Fruit fly (Drosophila melanogaster) whole organism, adult: ENCODE measurements around the gene CG34140.

ENCODE experiments used
- CG11617 ChIP-seq: fragments of 200-800 bp; sonication (Bioruptor generic); optimal IDR thresholded peaks from 2 replicates; lab custom pipeline; 2017; ENCODE audit warnings: mild to moderate bottlenecking, missing biosample characterization, missing genetic modification reagents, missing genetic modification characterization
- CG12768 ChIP-seq: fragments of 200-800 bp; sonication (Bioruptor generic); optimal IDR thresholded peaks from 2 replicates; lab custom pipeline; 2017; ENCODE audit warnings: missing biosample characterization, missing genetic modification characterization, mild to moderate bottlenecking, moderate library complexity, missing genetic modification reagents
- CG14711 ChIP-seq: fragments of 200-800 bp; sonication (Bioruptor generic); optimal IDR thresholded peaks from 2 replicates; lab custom pipeline; 2018; ENCODE audit warnings: missing biosample characterization, mild to moderate bottlenecking, missing genetic modification characterization, moderate library complexity
- CG1620 ChIP-seq: fragments of 200-800 bp; sonication (Bioruptor generic); optimal IDR thresholded peaks from 2 replicates; lab custom pipeline; 2016; ENCODE audit warnings: missing biosample characterization, missing genetic modification characterization
- CG33017 ChIP-seq: fragments of 200-800 bp; sonication (Bioruptor generic); optimal IDR thresholded peaks from 2 replicates; lab custom pipeline; 2018; ENCODE audit warnings: missing biosample characterization, mild to moderate bottlenecking, missing genetic modification characterization, moderate library complexity
- CG5204 ChIP-seq: fragments of 200-800 bp; sonication (Bioruptor generic); optimal IDR thresholded peaks from 2 replicates; lab custom pipeline; 2016; ENCODE audit warnings: missing biosample characterization, missing genetic modification characterization
- CG7045 ChIP-seq: fragments of 200-800 bp; sonication (Bioruptor generic); optimal IDR thresholded peaks from 2 replicates; lab custom pipeline; 2017; ENCODE audit warnings: missing biosample characterization, mild to moderate bottlenecking, missing genetic modification characterization
- CG7101 ChIP-seq: fragments of 200-800 bp; sonication (Bioruptor generic); optimal IDR thresholded peaks from 2 replicates; lab custom pipeline; 2018; ENCODE audit warnings: missing biosample characterization, mild to moderate bottlenecking, missing genetic modification characterization, moderate library complexity
- Clk ChIP-seq: fragments of 200-800 bp; sonication (Bioruptor generic); optimal IDR thresholded peaks from 2 replicates; lab custom pipeline; 2017; ENCODE audit warnings: missing biosample characterization, missing genetic modification characterization
- Crg-1 ChIP-seq: fragments of 200-800 bp; sonication (Bioruptor generic); optimal IDR thresholded peaks from 2 replicates; lab custom pipeline; 2016; ENCODE audit warnings: missing biosample characterization, missing genetic modification characterization
- Hr96 ChIP-seq: fragments of 200-800 bp; sonication (Bioruptor generic); optimal IDR thresholded peaks from 2 replicates; lab custom pipeline; 2016; ENCODE audit warnings: missing biosample characterization, missing genetic modification characterization
- Mnt ChIP-seq: fragments of 200-800 bp; sonication (Bioruptor generic); optimal IDR thresholded peaks from 2 replicates; lab custom pipeline; 2016; ENCODE audit warnings: missing biosample characterization, mild to moderate bottlenecking, missing genetic modification characterization
- bab1 ChIP-seq: fragments of 200-800 bp; sonication (Bioruptor generic); optimal IDR thresholded peaks from 3 replicates; lab custom pipeline; 2019; ENCODE audit warnings: missing biosample characterization, mild to moderate bottlenecking, missing genetic modification characterization, moderate library complexity
- cic ChIP-seq: fragments of 200-800 bp; sonication (Bioruptor generic); optimal IDR thresholded peaks from 2 replicates; lab custom pipeline; 2017; ENCODE audit warnings: missing biosample characterization, mild to moderate bottlenecking, missing genetic modification characterization, moderate library complexity
- cnc ChIP-seq, 2 experiments: fragments of >200 bp; optimal IDR thresholded peaks; 2 replicates each; lab custom pipeline; 2017
- kay ChIP-seq: fragments of 200-800 bp; sonication (Bioruptor generic); peaks from one replicate; lab custom pipeline; 2016; ENCODE audit warnings: missing biosample characterization, missing genetic modification characterization, borderline replicate concordance
- ovo ChIP-seq: fragments of 200-800 bp; sonication (Bioruptor generic); optimal IDR thresholded peaks from 2 replicates; lab custom pipeline; 2016; ENCODE audit warnings: missing biosample characterization, missing genetic modification characterization
- pad ChIP-seq: fragments of 200-800 bp; sonication (Bioruptor generic); optimal IDR thresholded peaks from 3 replicates; lab custom pipeline; 2017; ENCODE audit warnings: missing biosample characterization, missing genetic modification characterization, mild to moderate bottlenecking, moderate library complexity, missing genetic modification reagents
- tj ChIP-seq: fragments of 200-800 bp; sonication (Bioruptor generic); optimal IDR thresholded peaks from 3 replicates; lab custom pipeline; 2017; ENCODE audit warnings: missing biosample characterization, mild to moderate bottlenecking, missing genetic modification characterization, moderate library complexity
- toe ChIP-seq: fragments of 200-800 bp; sonication (Bioruptor generic); optimal IDR thresholded peaks from 2 replicates; lab custom pipeline; 2016; ENCODE audit warnings: missing biosample characterization, missing genetic modification characterization

Gene CG34140

DNA sequence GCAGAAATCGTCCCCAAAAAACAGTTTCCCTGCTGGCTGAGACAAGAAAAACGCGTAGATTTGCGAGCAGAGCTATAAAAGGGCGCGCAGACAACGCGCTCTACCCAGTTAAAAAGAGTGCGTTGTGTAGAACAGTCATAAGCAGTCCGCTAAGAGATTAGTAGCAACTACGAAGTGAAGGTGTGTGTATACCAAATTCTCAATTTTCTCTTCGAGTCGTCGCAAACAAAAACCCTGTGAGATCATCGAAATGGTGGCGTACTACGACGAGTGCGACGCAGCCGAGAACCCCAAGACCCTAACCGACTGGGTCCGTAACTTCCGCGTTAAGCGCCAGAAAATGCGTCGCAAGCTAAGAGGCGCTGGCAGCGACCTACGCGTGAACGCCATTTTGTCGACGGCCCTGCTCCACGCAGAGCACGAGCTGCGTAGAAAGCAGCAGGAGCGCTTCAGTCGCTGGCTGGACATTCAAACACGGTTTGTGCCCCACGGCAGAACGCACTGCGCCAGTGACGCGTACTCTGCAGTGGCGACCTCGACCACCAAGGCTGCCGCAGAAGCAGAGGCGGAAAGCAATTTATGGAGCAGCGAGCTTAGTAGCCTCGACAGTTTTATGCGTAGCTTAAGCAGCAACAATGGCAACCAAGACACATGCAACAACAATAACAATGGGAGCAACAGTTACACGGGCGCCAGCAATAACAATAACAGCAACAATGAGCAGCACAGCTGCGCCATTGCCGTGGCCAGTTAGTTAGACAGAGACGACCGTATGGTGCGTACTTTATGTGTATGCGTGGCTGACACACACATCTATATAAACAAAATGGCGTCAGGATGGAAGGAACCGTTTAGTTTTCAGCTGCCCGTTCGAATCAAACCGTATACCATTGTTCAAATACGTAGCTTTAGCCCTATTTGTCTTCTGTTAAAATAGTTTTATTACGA lies 40.1 kb upstream of the CG34140 start:
- TF ChIP-seq Clk (GFP tag; lab: Kevin White, UChicago) (no peak), pad (no peak), CG5204 (no peak), Crg-1 (no peak), CG14711 (tag; lab: Kevin White, UChicago) (no peak), bab1 (GFP tag; lab: Kevin White, UChicago) (no peak), toe (GFP tag; lab: Kevin White, UChicago) (no peak), cnc (optimal IDR thresholded peaks at IDR 0.05; lab: Kevin White, UChicago) (no peak), kay (no peak), Hr96 (GFP tag; lab: Kevin White, UChicago) (no peak), CG7045 (GFP tag; lab: Kevin White, UChicago) (peak; percentile 6), CG12768 (GFP tag; lab: Kevin White, UChicago) (peak; percentile 12), tj (GFP tag; lab: Kevin White, UChicago) (peak; percentile 16), ovo (GFP tag; lab: Kevin White, UChicago) (peak; percentile 95), CG7101 (no peak), CG11617 (GFP tag; lab: Kevin White, UChicago) (peak; percentile 25), Mnt (GFP tag; lab: Kevin White, UChicago) (peak; percentile 44), cic (GFP tag; lab: Kevin White, UChicago) (peak; percentile 21), CG1620 (GFP tag; lab: Kevin White, UChicago) (peak; percentile 55), CG33017 (no peak)

DNA sequence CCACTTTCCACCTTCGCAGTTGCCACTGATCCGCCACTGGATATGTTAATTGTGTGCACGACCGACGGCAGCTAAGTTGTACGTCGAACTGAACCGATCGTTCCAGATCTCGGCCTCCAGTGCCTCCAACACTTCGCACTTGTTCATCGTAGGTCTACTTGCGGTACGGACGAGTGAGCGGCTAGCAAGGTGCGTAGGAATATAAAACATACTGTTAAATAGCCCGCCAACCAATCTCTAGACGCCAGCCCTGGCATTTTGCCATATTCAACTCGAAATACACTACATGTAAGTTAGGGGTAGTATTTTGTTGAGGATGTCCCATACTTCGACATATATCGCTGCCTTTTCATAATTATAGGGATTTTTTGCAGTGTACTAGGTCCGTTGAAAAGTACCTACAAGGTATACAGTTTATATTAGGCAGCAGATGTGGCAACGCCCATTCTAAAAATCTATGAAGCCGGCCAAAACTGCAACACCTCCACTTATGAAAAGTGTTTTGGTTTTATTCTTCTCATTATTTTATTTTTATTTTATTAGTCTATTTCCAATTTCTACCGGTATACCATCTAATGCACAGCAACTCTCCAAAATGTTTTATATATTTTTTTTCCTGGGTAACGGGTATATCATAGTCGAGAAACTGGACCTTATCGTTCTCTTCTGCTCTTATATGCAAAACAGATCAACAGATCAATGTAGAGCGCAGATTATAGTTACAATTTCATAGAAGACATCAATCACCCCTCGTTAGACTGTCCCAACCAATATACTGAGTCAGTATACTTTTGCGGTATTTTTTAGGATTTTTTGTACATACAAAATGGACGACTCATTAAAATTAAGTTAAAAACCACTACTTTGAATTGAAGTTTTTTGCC lies 39.0 kb upstream of the CG34140 start, which contains the start of the genes pyx and CG33229:
TSS of gene pyx (minus strand) at position 51 of the 884 bp plus-strand sequence.
TSS of gene CG33229 (plus strand) at position 834 of the 884 bp plus-strand sequence.
- TF ChIP-seq Mnt (GFP tag; lab: Kevin White, UChicago) (peak; percentile 52), CG5204 (no peak), CG1620 (GFP tag; lab: Kevin White, UChicago) (peak; percentile 75), pad (peak; percentile 64), tj (GFP tag; lab: Kevin White, UChicago) (peak; percentile 58), CG7045 (GFP tag; lab: Kevin White, UChicago) (peak; percentile 80), ovo (GFP tag; lab: Kevin White, UChicago) (peak; percentile 79), CG14711 (tag; lab: Kevin White, UChicago) (peak; percentile 18), CG12768 (GFP tag; lab: Kevin White, UChicago) (peak; percentile 86), CG33017 (peak; percentile 63), kay (no peak), bab1 (GFP tag; lab: Kevin White, UChicago) (peak; percentile 72), toe (GFP tag; lab: Kevin White, UChicago) (peak; percentile 91), Crg-1 (peak; percentile 73), Hr96 (GFP tag; lab: Kevin White, UChicago) (peak; percentile 84), cnc (optimal IDR thresholded peaks at IDR 0.05; lab: Kevin White, UChicago) (no peak), CG11617 (GFP tag; lab: Kevin White, UChicago) (peak; percentile 79), cic (GFP tag; lab: Kevin White, UChicago) (no peak), CG7101 (peak; percentile 74), Clk (GFP tag; lab: Kevin White, UChicago) (peak; percentile 40)

DNA sequence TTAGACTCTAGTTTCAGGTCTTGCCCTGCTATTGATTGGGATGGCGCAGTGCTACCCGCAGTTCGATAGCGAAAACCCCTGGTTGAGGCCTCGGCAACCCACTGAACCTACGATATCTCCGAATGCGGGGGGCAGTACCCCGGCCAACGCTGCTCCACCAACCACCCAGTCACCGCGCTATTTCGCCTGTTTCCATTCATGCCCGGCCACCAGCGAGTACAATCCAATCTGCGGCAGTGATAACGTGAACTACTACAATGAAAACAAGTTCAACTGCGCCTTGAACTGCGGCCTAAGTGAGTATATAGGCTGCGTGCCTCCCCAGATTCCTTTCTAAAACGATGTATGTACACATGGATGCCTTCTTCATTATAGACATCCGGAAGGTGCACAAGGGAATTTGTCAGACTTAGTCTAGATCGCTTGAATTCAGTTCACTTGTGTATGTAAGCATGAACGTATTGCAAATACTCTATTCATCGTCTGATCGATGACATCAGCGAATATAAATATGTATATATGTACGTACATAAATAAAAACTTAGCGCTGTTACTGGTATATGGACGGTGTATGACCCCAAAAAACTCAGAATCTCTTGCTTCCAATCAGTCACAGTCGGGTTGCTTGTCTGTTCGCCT lies 33.4 kb upstream of the CG34140 start, which contains the start of gene CG13877:
TSS of gene CG13877 (plus strand) at position 589 of the 639 bp plus-strand sequence.
- TF ChIP-seq cic (GFP tag; lab: Kevin White, UChicago), result peak; percentile 88
- no peak for TF ChIP-seq toe (GFP tag; lab: Kevin White, UChicago)
- no peak for TF ChIP-seq Mnt (GFP tag; lab: Kevin White, UChicago)
- TF ChIP-seq Crg-1, result no peak
- TF ChIP-seq CG12768 (GFP tag; lab: Kevin White, UChicago), result no peak
- no peak for TF ChIP-seq Clk (GFP tag; lab: Kevin White, UChicago)
- TF ChIP-seq bab1 (GFP tag; lab: Kevin White, UChicago), result no peak
- TF ChIP-seq CG7045 (GFP tag; lab: Kevin White, UChicago), result no peak

DNA sequence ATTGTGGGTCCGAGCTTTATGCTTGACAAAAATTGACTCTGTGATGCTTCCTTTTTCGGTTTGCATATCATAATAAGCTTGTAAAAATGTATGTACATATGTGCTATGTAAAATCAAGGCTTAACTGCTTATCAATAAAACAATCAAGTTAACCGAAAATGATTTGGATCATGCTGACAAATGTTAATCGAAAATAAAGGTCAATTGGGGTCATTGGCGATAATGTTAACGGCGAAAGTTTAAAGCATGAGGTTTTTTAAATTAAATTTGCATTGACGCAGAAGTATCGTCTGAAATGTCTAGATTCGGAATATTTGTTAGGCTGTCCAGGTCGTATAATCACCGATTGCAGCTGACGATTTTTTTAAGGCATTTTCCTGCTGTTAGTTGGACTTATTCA lies 32.1 kb upstream of the CG34140 start, which contains the start of gene Kaz1-ORFB:
TSS of gene Kaz1-ORFB (plus strand) at position 301 of the 400 bp plus-strand sequence.
- no peak for TF ChIP-seq Clk (GFP tag; lab: Kevin White, UChicago)
- no peak for TF ChIP-seq Crg-1
- TF ChIP-seq Hr96 (GFP tag; lab: Kevin White, UChicago), result no peak
- TF ChIP-seq ovo (GFP tag; lab: Kevin White, UChicago), result no peak
- TF ChIP-seq CG11617 (GFP tag; lab: Kevin White, UChicago), result no peak
- TF ChIP-seq kay, result no peak
- no peak for TF ChIP-seq CG7101
- no peak for TF ChIP-seq pad
- no peak for TF ChIP-seq toe (GFP tag; lab: Kevin White, UChicago)
- TF ChIP-seq CG12768 (GFP tag; lab: Kevin White, UChicago), result no peak
- no peak for TF ChIP-seq CG7045 (GFP tag; lab: Kevin White, UChicago)
- TF ChIP-seq tj (GFP tag; lab: Kevin White, UChicago), result no peak
- no peak for TF ChIP-seq CG14711 (tag; lab: Kevin White, UChicago)
- no peak for TF ChIP-seq CG1620 (GFP tag; lab: Kevin White, UChicago)
- no peak for TF ChIP-seq cnc (optimal IDR thresholded peaks at IDR 0.05; lab: Kevin White, UChicago)
- no peak for TF ChIP-seq CG33017
- TF ChIP-seq CG5204, result no peak
